Fruit fly (Drosophila melanogaster) whole organism, adult: ENCODE data around the gene Mpc1.

Experiments used
- CG11617 ChIP-seq: fragments of 200-800 bp; sonication (Bioruptor generic); optimal IDR thresholded peaks from 2 replicates; lab custom pipeline; 2017; ENCODE audit warnings: mild to moderate bottlenecking, missing biosample characterization, missing genetic modification reagents, missing genetic modification characterization
- CG14711 ChIP-seq: fragments of 200-800 bp; sonication (Bioruptor generic); optimal IDR thresholded peaks from 2 replicates; lab custom pipeline; 2018; ENCODE audit warnings: missing biosample characterization, mild to moderate bottlenecking, missing genetic modification characterization, moderate library complexity
- CG1620 ChIP-seq: fragments of 200-800 bp; sonication (Bioruptor generic); optimal IDR thresholded peaks from 2 replicates; lab custom pipeline; 2016; ENCODE audit warnings: missing biosample characterization, missing genetic modification characterization
- CG33017 ChIP-seq: fragments of 200-800 bp; sonication (Bioruptor generic); optimal IDR thresholded peaks from 2 replicates; lab custom pipeline; 2018; ENCODE audit warnings: missing biosample characterization, mild to moderate bottlenecking, missing genetic modification characterization, moderate library complexity
- CG5204 ChIP-seq: fragments of 200-800 bp; sonication (Bioruptor generic); optimal IDR thresholded peaks from 2 replicates; lab custom pipeline; 2016; ENCODE audit warnings: missing biosample characterization, missing genetic modification characterization
- CG7045 ChIP-seq: fragments of 200-800 bp; sonication (Bioruptor generic); optimal IDR thresholded peaks from 2 replicates; lab custom pipeline; 2017; ENCODE audit warnings: missing biosample characterization, mild to moderate bottlenecking, missing genetic modification characterization
- CG7101 ChIP-seq: fragments of 200-800 bp; sonication (Bioruptor generic); optimal IDR thresholded peaks from 2 replicates; lab custom pipeline; 2018; ENCODE audit warnings: missing biosample characterization, mild to moderate bottlenecking, missing genetic modification characterization, moderate library complexity
- Clk ChIP-seq: fragments of 200-800 bp; sonication (Bioruptor generic); optimal IDR thresholded peaks from 2 replicates; lab custom pipeline; 2017; ENCODE audit warnings: missing biosample characterization, missing genetic modification characterization
- Hr96 ChIP-seq: fragments of 200-800 bp; sonication (Bioruptor generic); optimal IDR thresholded peaks from 2 replicates; lab custom pipeline; 2016; ENCODE audit warnings: missing biosample characterization, missing genetic modification characterization
- Mnt ChIP-seq: fragments of 200-800 bp; sonication (Bioruptor generic); optimal IDR thresholded peaks from 2 replicates; lab custom pipeline; 2016; ENCODE audit warnings: missing biosample characterization, mild to moderate bottlenecking, missing genetic modification characterization
- bab1 ChIP-seq: fragments of 200-800 bp; sonication (Bioruptor generic); optimal IDR thresholded peaks from 3 replicates; lab custom pipeline; 2019; ENCODE audit warnings: missing biosample characterization, mild to moderate bottlenecking, missing genetic modification characterization, moderate library complexity
- cic ChIP-seq: fragments of 200-800 bp; sonication (Bioruptor generic); optimal IDR thresholded peaks from 2 replicates; lab custom pipeline; 2017; ENCODE audit warnings: missing biosample characterization, mild to moderate bottlenecking, missing genetic modification characterization, moderate library complexity
- kay ChIP-seq: fragments of 200-800 bp; sonication (Bioruptor generic); peaks from one replicate; lab custom pipeline; 2016; ENCODE audit warnings: missing biosample characterization, missing genetic modification characterization, borderline replicate concordance
- ovo ChIP-seq: fragments of 200-800 bp; sonication (Bioruptor generic); optimal IDR thresholded peaks from 2 replicates; lab custom pipeline; 2016; ENCODE audit warnings: missing biosample characterization, missing genetic modification characterization
- pad ChIP-seq: fragments of 200-800 bp; sonication (Bioruptor generic); optimal IDR thresholded peaks from 3 replicates; lab custom pipeline; 2017; ENCODE audit warnings: missing biosample characterization, missing genetic modification characterization, mild to moderate bottlenecking, moderate library complexity, missing genetic modification reagents
- tj ChIP-seq: fragments of 200-800 bp; sonication (Bioruptor generic); optimal IDR thresholded peaks from 3 replicates; lab custom pipeline; 2017; ENCODE audit warnings: missing biosample characterization, mild to moderate bottlenecking, missing genetic modification characterization, moderate library complexity

The Mpc1 gene

dm6 chr3R:18899123-18899522 is 29.3 kb downstream of the Mpc1 start, which contains the start of gene Rh2:
Rh2 (plus strand) TSS chr3R:18899423.
- TF ChIP-seq CG11617 (no peak), CG33017 (tag; lab: Kevin White, UChicago) (no peak), CG14711 (tag; lab: Kevin White, UChicago) (no peak), CG7045 (GFP tag; lab: Kevin White, UChicago) (no peak), pad (GFP tag; lab: Kevin White, UChicago) (no peak), cic (GFP tag; lab: Kevin White, UChicago) (no peak)

DNA sequence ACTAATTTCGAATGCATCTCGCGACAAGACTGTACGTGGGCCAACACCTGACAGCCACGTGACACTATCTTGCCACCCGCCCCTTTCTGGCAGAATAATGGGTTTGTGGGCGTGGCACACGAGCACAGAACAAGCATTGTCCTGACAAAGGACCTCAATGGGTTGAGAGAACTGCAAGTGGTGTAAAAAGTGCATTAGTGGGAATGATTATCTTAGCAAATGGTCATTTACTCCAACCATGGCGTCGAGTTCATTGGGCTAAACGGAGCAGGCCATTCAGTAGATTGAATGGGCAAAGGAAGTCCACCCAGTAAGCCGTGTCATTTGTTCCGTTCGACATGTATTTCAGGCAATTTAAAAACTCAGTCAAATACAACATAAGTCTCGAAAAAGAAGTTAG is 30.6 kb downstream of the Mpc1 start, which contains the start of gene CG14297:
TSS of gene CG14297 (plus strand) at position 301 of the 400 bp plus-strand sequence.
- no peak for TF ChIP-seq CG5204
- no peak for TF ChIP-seq Hr96
- no peak for TF ChIP-seq tj (GFP tag; lab: Kevin White, UChicago)
- no peak for TF ChIP-seq ovo (GFP tag; lab: Kevin White, UChicago)

DNA sequence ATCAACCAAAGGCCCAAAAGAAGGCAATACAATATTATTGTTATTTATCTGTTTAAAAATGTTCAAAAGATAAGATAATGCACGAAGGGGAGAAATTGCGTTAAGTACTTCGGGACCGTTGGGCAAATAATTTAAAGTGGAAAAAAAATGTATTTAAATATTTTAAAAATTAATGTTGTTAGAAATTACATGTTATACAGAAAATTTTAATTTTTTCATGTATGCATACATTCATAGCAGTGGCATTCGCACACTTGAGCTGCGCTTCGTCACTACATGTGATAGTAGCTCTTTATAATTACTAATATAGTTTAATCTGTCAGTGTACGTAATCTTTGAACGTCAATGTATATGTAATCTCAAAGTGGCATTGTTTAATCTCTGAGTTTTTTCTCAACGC is 33.2 kb downstream of the Mpc1 start:
- TF ChIP-seq CG7101 (tag; lab: Kevin White, UChicago) (peak; percentile 42), CG33017 (tag; lab: Kevin White, UChicago) (peak; percentile 11), CG1620 (GFP tag; lab: Kevin White, UChicago) (no peak), Clk (GFP tag; lab: Kevin White, UChicago) (no peak), Mnt (GFP tag; lab: Kevin White, UChicago) (no peak), bab1 (GFP tag; lab: Kevin White, UChicago) (no peak), kay (GFP tag; lab: Kevin White, UChicago) (peak; percentile 44), pad (GFP tag; lab: Kevin White, UChicago) (peak; percentile 27), CG14711 (tag; lab: Kevin White, UChicago) (peak; percentile 19), CG11617 (peak; percentile 1)
